Worm (Caenorhabditis elegans) whole organism, midembryonic: ENCODE data around the gene R04D3.3.

Experiments used
- T22C8.4 ChIP-seq: fragments of 200-800 bp; sonication (Bioruptor generic); IDR thresholded peaks from 2 replicates; pipeline ENCODE4 v1.3.6; 2022; ENCODE audit warnings: missing genetic modification characterization, missing compliant biosample characterization
- flt-1 ChIP-seq: fragments of 200-800 bp; sonication (Bioruptor generic); IDR thresholded peaks from 2 replicates; pipeline ENCODE4 v1.3.6; 2022; ENCODE audit warnings: missing genetic modification characterization, missing compliant biosample characterization
- klf-2 ChIP-seq: fragments of 200-800 bp; sonication (Bioruptor generic); conservative IDR thresholded peaks from 2 replicates; pipeline ENCODE4 v1.3.6; 2022; ENCODE audit warnings: missing genetic modification reagents, missing genetic modification characterization, missing compliant biosample characterization
- med-1 ChIP-seq: sonication (generic microtip); optimal IDR thresholded peaks from 2 replicates; lab custom pipeline; 2017; ENCODE audit warnings: missing genetic modification characterization, mild to moderate bottlenecking, missing compliant biosample characterization, antibody characterized with exemption, missing genetic modification reagents; ENCODE audit not compliant: insufficient read depth
- ref-1 ChIP-seq: fragments of 200-800 bp; sonication (Bioruptor generic); conservative IDR thresholded peaks from 2 replicates; pipeline ENCODE4 v1.3.6; 2022; ENCODE audit warnings: missing genetic modification reagents, missing genetic modification characterization, missing compliant biosample characterization
- tab-1 ChIP-seq: fragments of 200-800 bp; sonication (Bioruptor generic); IDR thresholded peaks from 2 replicates; pipeline ENCODE4 v1.3.6; 2022; ENCODE audit warnings: missing genetic modification characterization, missing compliant biosample characterization
- ztf-23 ChIP-seq: fragments of 200-800 bp; sonication (Bioruptor generic); IDR thresholded peaks from 2 replicates; pipeline ENCODE4 v1.3.6; 2022; ENCODE audit warnings: missing genetic modification reagents, missing genetic modification characterization, missing compliant biosample characterization
- ztf-29 ChIP-seq: fragments of 200-800 bp; sonication (Bioruptor generic); IDR thresholded peaks from 2 replicates; pipeline ENCODE4 v1.3.6; 2022; ENCODE audit warnings: missing genetic modification reagents, missing genetic modification characterization, missing compliant biosample characterization

- TF ChIP-seq ztf-29 (GFP tag; lab: Robert Waterston, UW) (no peak), ref-1 (GFP tag; lab: Robert Waterston, UW) (no peak), tab-1 (GFP tag; lab: Robert Waterston, UW) (no peak), klf-2 (GFP tag; lab: Robert Waterston, UW) (no peak), flt-1 (no peak), ztf-23 (GFP tag; lab: Robert Waterston, UW) (no peak), T22C8.4 (no peak), med-1 (no peak)
Measured at ce11 chrX:13242231-13242630, 48.2 kb downstream of the R04D3.3 start, which contains the start of gene K08H2.5.
